Worm (Caenorhabditis elegans) whole organism, L3 larva: Measurements from ENCODE around the gene ZK688.7.

ENCODE experiments used
- ZK546.5 ChIP-seq: sonication (generic microtip); optimal IDR thresholded peaks from 2 replicates; lab custom pipeline; 2017; ENCODE audit warnings: missing biosample characterization, missing genetic modification characterization
- aly-2 ChIP-seq: fragments of 150-350 bp; optimal IDR thresholded peaks from 2 replicates; lab custom pipeline; 2014; ENCODE audit warnings: missing biosample characterization, missing genetic modification characterization
- ceh-28 ChIP-seq: fragments of 150-350 bp; optimal IDR thresholded peaks from 2 replicates; lab custom pipeline; 2014; ENCODE audit warnings: missing biosample characterization, missing genetic modification reagents, missing genetic modification characterization
- ceh-82 ChIP-seq: fragments of 150-350 bp; optimal IDR thresholded peaks from 2 replicates; lab custom pipeline; 2014; ENCODE audit warnings: missing biosample characterization, missing genetic modification characterization
- ceh-9 ChIP-seq: sonication (generic microtip); optimal IDR thresholded peaks from 2 replicates; lab custom pipeline; 2018; ENCODE audit warnings: missing biosample characterization, missing genetic modification characterization
- daf-12 ChIP-seq: fragments of 150-350 bp; optimal IDR thresholded peaks from 2 replicates; lab custom pipeline; 2014; ENCODE audit warnings: missing biosample characterization, missing genetic modification reagents, missing genetic modification characterization
- egl-5 ChIP-seq: fragments of 150-350 bp; optimal IDR thresholded peaks from 2 replicates; lab custom pipeline; 2017; ENCODE audit warnings: missing biosample characterization, missing genetic modification reagents, missing genetic modification characterization, inconsistent platforms
- elt-1 ChIP-seq: fragments of 150-350 bp; optimal IDR thresholded peaks from 2 replicates; lab custom pipeline; 2014; ENCODE audit warnings: missing biosample characterization, missing genetic modification characterization
- elt-2 ChIP-seq: sonication (generic microtip); optimal IDR thresholded peaks from 2 replicates; lab custom pipeline; 2016; ENCODE audit warnings: missing genetic modification reagents, mild to moderate bottlenecking, missing genetic modification characterization, missing compliant biosample characterization
- fkh-10 ChIP-seq: sonication (generic microtip); optimal IDR thresholded peaks from 2 replicates; lab custom pipeline; 2017; ENCODE audit warnings: missing biosample characterization, missing genetic modification reagents, missing genetic modification characterization
- fkh-2 ChIP-seq: fragments of 150-350 bp; optimal IDR thresholded peaks from 2 replicates; lab custom pipeline; 2014; ENCODE audit warnings: missing biosample characterization, missing genetic modification reagents, missing genetic modification characterization
- fos-1 ChIP-seq: fragments of 150-350 bp; optimal IDR thresholded peaks from 2 replicates; lab custom pipeline; 2014; ENCODE audit warnings: missing biosample characterization, missing genetic modification characterization
- hmg-11 ChIP-seq: sonication (generic microtip); optimal IDR thresholded peaks from 2 replicates; lab custom pipeline; 2016; ENCODE audit warnings: missing genetic modification characterization, missing compliant biosample characterization
- jun-1 ChIP-seq: fragments of 150-350 bp; optimal IDR thresholded peaks from 2 replicates; lab custom pipeline; 2014; ENCODE audit warnings: missing biosample characterization, missing genetic modification reagents, missing genetic modification characterization
- lin-15B ChIP-seq: fragments of 150-350 bp; optimal IDR thresholded peaks from 2 replicates; lab custom pipeline; 2014; ENCODE audit warnings: missing biosample characterization, missing genetic modification characterization
- lsy-12 ChIP-seq: sonication (generic microtip); optimal IDR thresholded peaks from 2 replicates; lab custom pipeline; 2016; ENCODE audit warnings: mild to moderate bottlenecking, missing genetic modification characterization, missing compliant biosample characterization
- mdl-1 ChIP-seq: fragments of 150-350 bp; optimal IDR thresholded peaks from 2 replicates; lab custom pipeline; 2014; ENCODE audit warnings: missing biosample characterization, missing genetic modification characterization
- mml-1 ChIP-seq: fragments of 150-350 bp; sonication (generic microtip); optimal IDR thresholded peaks from 3 replicates; lab custom pipeline; 2014; ENCODE audit warnings: missing biosample characterization, missing genetic modification characterization
- nfya-1 ChIP-seq: sonication (generic microtip); optimal IDR thresholded peaks from 2 replicates; lab custom pipeline; 2017; ENCODE audit warnings: missing genetic modification characterization, mild to moderate bottlenecking, missing compliant biosample characterization, antibody characterized with exemption, moderate library complexity; ENCODE audit not compliant: insufficient read depth
- nhr-12 ChIP-seq: fragments of 150-350 bp; optimal IDR thresholded peaks from 2 replicates; lab custom pipeline; 2014; ENCODE audit warnings: missing biosample characterization, missing genetic modification characterization
- nhr-23 ChIP-seq: fragments of 150-350 bp; optimal IDR thresholded peaks from 2 replicates; lab custom pipeline; 2014; ENCODE audit warnings: missing biosample characterization, missing genetic modification reagents, missing genetic modification characterization
- nhr-25 ChIP-seq: sonication (generic microtip); optimal IDR thresholded peaks from 2 replicates; lab custom pipeline; 2017; ENCODE audit warnings: missing biosample characterization, missing genetic modification characterization
- nhr-28 ChIP-seq: fragments of 150-350 bp; optimal IDR thresholded peaks from 2 replicates; lab custom pipeline; 2014; ENCODE audit warnings: missing biosample characterization, missing genetic modification characterization
- nhr-43 ChIP-seq: sonication (generic microtip); optimal IDR thresholded peaks from 2 replicates; lab custom pipeline; 2016; ENCODE audit warnings: mild to moderate bottlenecking, missing genetic modification characterization, missing compliant biosample characterization; ENCODE audit not compliant: poor library complexity, severe bottlenecking
- nhr-67 ChIP-seq: fragments of 150-350 bp; optimal IDR thresholded peaks from 2 replicates; lab custom pipeline; 2014; ENCODE audit warnings: missing biosample characterization, missing genetic modification characterization
- nhr-76 ChIP-seq: fragments of 150-350 bp; sonication (generic microtip); optimal IDR thresholded peaks from 5 replicates; lab custom pipeline; 2014; ENCODE audit warnings: missing biosample characterization, missing genetic modification characterization
- pha-4 ChIP-seq: fragments of 150-350 bp; optimal IDR thresholded peaks from 2 replicates; lab custom pipeline; 2014; ENCODE audit warnings: missing biosample characterization, missing genetic modification reagents, missing genetic modification characterization
- pqm-1 ChIP-seq: fragments of 150-350 bp; optimal IDR thresholded peaks from 2 replicates; lab custom pipeline; 2017; ENCODE audit warnings: missing biosample characterization, missing genetic modification characterization, inconsistent platforms
- sea-2 ChIP-seq: fragments of 150-350 bp; sonication (generic microtip); optimal IDR thresholded peaks from 4 replicates; lab custom pipeline; 2014; ENCODE audit warnings: missing biosample characterization, missing genetic modification reagents, missing genetic modification characterization
- snpc-4 ChIP-seq: fragments of 150-350 bp; optimal IDR thresholded peaks from 2 replicates; lab custom pipeline; 2014; ENCODE audit warnings: missing biosample characterization, missing genetic modification characterization
- tbx-2 ChIP-seq: sonication (generic microtip); optimal IDR thresholded peaks from 2 replicates; lab custom pipeline; 2016; ENCODE audit warnings: mild to moderate bottlenecking, missing genetic modification characterization, missing compliant biosample characterization
- unc-39 ChIP-seq: sonication (generic microtip); optimal IDR thresholded peaks from 4 replicates; lab custom pipeline; 2017; ENCODE audit warnings: missing biosample characterization, missing genetic modification characterization
- unc-62 ChIP-seq: fragments of 150-350 bp; sonication (generic microtip); optimal IDR thresholded peaks from 4 replicates; lab custom pipeline; 2014; ENCODE audit warnings: missing biosample characterization, missing genetic modification reagents, missing genetic modification characterization
- zag-1 ChIP-seq: fragments of 150-350 bp; optimal IDR thresholded peaks from 2 replicates; lab custom pipeline; 2014; ENCODE audit warnings: missing biosample characterization, missing genetic modification characterization
- ztf-11 ChIP-seq: fragments of 150-350 bp; optimal IDR thresholded peaks from 2 replicates; lab custom pipeline; 2014; ENCODE audit warnings: missing biosample characterization, missing genetic modification characterization
- ztf-4 ChIP-seq: fragments of 150-350 bp; optimal IDR thresholded peaks from 2 replicates; lab custom pipeline; 2014; ENCODE audit warnings: missing biosample characterization, missing genetic modification characterization

ZK688.7 gene

DNA sequence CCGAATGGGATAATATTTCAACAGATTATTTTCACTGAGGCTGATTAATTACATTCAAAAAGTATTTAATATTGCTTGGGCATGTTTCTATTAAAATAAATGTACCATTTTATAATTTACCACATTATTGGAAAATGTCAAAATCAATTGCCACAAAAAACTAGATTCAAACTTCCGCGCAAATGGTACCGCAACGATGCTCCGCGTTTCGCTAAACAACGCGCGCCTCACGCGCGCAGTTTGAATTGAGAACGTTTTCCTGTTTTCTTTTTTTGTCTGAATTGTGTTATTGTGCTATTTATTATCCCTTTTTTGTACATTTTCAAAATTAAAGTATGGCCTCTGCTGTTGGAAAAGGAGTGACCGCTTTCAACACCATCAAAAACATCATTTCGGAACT is 29.4 kb upstream of the ZK688.7 start, which contains the start of gene C29E4.12 (continued):
- TF ChIP-seq nhr-12 (tag; lab: Kevin White, UChicago) (no peak), nfya-1 (tag; lab: Kevin White, UChicago) (peak; percentile 83), ceh-28 (tag; lab: Kevin White, UChicago) (peak; percentile 15), aly-2 (tag; lab: Kevin White, UChicago) (no peak), mml-1 (no peak), jun-1 (no peak), egl-5 (tag; lab: Kevin White, UChicago) (peak; percentile 38), ZK546.5 (tag; lab: Kevin White, UChicago) (no peak), pha-4 (tag; lab: Kevin White, UChicago) (peak; percentile 79), tbx-2 (tag; lab: Kevin White, UChicago) (no peak), nhr-25 (tag; lab: Kevin White, UChicago) (peak; percentile 69), fos-1 (tag; lab: Kevin White, UChicago) (no peak), elt-2 (tag; lab: Kevin White, UChicago) (no peak), ztf-11 (no peak), mdl-1 (tag; lab: Kevin White, UChicago) (no peak), unc-39 (tag; lab: Kevin White, UChicago) (no peak), lsy-12 (no peak), nhr-23 (peak; percentile 84), nhr-43 (peak; percentile 39), hmg-11 (tag; lab: Kevin White, UChicago) (peak; percentile 38), snpc-4 (tag; lab: Kevin White, UChicago) (no peak), fkh-10 (GFP tag; lab: Kevin White, UChicago) (peak; percentile 26)
- TF ChIP-seq, all 47 proteins: peak for 14

ce11 chrIII:7937548-7937947 is 26.1 kb upstream of the ZK688.7 start, which contains the start of gene C29E4.10:
C29E4.10 (plus strand) TSS chrIII:7937848.
- TF ChIP-seq pha-4 (tag; lab: Kevin White, UChicago) (no peak), lin-15B (tag; lab: Kevin White, UChicago) (no peak), pqm-1 (no peak), fkh-2 (tag; lab: Kevin White, UChicago) (no peak), nfya-1 (tag; lab: Kevin White, UChicago) (no peak), unc-62 (no peak), ztf-4 (tag; lab: Kevin White, UChicago) (no peak), fkh-10 (GFP tag; lab: Kevin White, UChicago) (no peak), daf-12 (tag; lab: Kevin White, UChicago) (no peak), egl-5 (tag; lab: Kevin White, UChicago) (no peak), mml-1 (no peak), nhr-76 (no peak), ZK546.5 (tag; lab: Kevin White, UChicago) (no peak), lsy-12 (no peak), ceh-9 (tag; lab: Kevin White, UChicago) (no peak), nhr-25 (tag; lab: Kevin White, UChicago) (no peak), zag-1 (tag; lab: Kevin White, UChicago) (no peak), ceh-82 (tag; lab: Kevin White, UChicago) (no peak), nhr-28 (tag; lab: Kevin White, UChicago) (no peak), mdl-1 (tag; lab: Kevin White, UChicago) (no peak)

DNA sequence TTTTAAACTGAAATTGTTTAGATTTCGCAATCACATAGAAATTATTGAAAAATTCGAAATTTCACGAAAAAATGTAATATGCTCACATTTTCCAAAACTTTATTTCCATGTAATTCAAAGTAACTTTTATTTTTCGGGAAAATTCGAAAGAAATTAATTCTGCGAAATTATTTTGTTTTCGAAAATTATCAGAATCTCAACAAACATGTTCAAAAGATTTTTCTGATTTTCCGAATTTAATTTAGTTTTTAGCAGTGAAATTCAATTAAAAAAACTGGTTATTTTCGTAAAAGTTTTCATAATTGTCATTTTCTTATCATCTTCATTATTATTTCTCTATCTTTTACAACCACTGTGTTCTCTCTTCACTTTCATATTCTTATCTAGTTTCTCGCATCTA is 21.8 kb upstream of the ZK688.7 start, which contains the start of gene ran-2:
ran-2 (plus strand) TSS at position 301 of the 400 bp plus-strand sequence.
- TF ChIP-seq sea-2 (no peak), elt-2 (tag; lab: Kevin White, UChicago) (peak; percentile 39), lin-15B (tag; lab: Kevin White, UChicago) (no peak)
- TF ChIP-seq, all 47 proteins: peak for 1

DNA sequence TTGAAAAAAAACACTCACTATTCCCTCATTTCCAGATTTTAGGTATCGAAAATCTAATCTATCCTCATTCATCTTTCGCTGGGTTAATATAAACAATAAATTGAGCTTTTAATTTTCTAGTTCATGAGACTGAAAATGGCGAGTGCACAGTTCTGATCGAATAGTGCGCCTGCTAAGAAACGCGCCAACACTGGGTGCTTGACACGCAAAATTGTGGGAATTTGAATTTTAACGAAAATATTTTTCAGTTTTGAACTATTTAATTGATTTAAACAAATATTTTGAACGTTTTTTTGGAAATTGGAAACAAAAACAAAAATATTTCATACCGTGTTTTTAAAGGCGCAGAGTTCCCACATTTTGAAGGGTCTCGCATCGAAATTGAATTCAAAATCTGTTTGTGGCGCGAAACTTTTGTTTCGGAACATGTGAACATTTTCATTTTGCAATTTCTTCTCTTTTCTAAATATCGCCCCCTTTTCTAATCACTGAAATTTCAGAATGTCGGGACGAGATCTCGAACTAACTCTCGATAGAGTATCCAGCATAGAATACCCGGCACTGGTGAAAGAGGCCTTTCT is 17.2 kb upstream of the ZK688.7 start, which contains the start of the genes C29E4.13 and npp-15:
C29E4.13 (minus strand) TSS at position 169 of the 581 bp plus-strand sequence.
npp-15 (plus strand) TSS at position 495 of the 581 bp plus-strand sequence.
- TF ChIP-seq sea-2 (no peak), nhr-23 (peak; percentile 13), elt-1 (tag; lab: Kevin White, UChicago) (no peak), nhr-67 (tag; lab: Kevin White, UChicago) (no peak), nhr-25 (tag; lab: Kevin White, UChicago) (peak; percentile 8), unc-62 (no peak), mml-1 (no peak), ceh-9 (tag; lab: Kevin White, UChicago) (no peak), nhr-43 (no peak), lin-15B (tag; lab: Kevin White, UChicago) (peak; percentile 61), snpc-4 (tag; lab: Kevin White, UChicago) (peak; percentile 10), pha-4 (tag; lab: Kevin White, UChicago) (peak; percentile 71), elt-2 (tag; lab: Kevin White, UChicago) (peak; percentile 19)
